Worm (Caenorhabditis elegans) whole organism, young adult: ENCODE measurements around the gene unc-6.
A peak's percentile ranks its signal among the peaks of the same experiment; 100 is the strongest.

Experiments
- B0019.2 ChIP-seq: fragments of 200-800 bp; sonication (Bioruptor generic); conservative IDR thresholded peaks from 2 replicates; pipeline ENCODE4 v1.3.6; 2022; ENCODE audit warnings: missing genetic modification reagents, missing genetic modification characterization, missing compliant biosample characterization
- B0035.1 ChIP-seq: sonication (generic microtip); optimal IDR thresholded peaks from 2 replicates; lab custom pipeline; 2016; ENCODE audit warnings: missing genetic modification characterization, mild to moderate bottlenecking, missing compliant biosample characterization, missing genotype, missing genetic modification reagents
- B0261.1 ChIP-seq: sonication (generic microtip); optimal IDR thresholded peaks from 2 replicates; lab custom pipeline; 2016; ENCODE audit warnings: mild to moderate bottlenecking, missing genetic modification characterization, moderate library complexity, missing compliant biosample characterization
- B0336.3 ChIP-seq: fragments of 200-800 bp; sonication (Bioruptor generic); IDR thresholded peaks from 2 replicates; pipeline ENCODE4 v1.3.6; 2022; ENCODE audit warnings: missing genetic modification characterization, missing compliant biosample characterization
- F22D6.2 ChIP-seq: sonication (generic microtip); optimal IDR thresholded peaks from 2 replicates; lab custom pipeline; 2016; ENCODE audit warnings: mild to moderate bottlenecking, missing genetic modification characterization, missing compliant biosample characterization
- F39B2.1 ChIP-seq: fragments of 200-800 bp; sonication (Bioruptor generic); IDR thresholded peaks from 2 replicates; pipeline ENCODE4 v1.3.6; 2022; ENCODE audit warnings: missing genetic modification reagents, missing genetic modification characterization, missing compliant biosample characterization
- Y53F4B.3 ChIP-seq: fragments of 200-800 bp; sonication (Bioruptor generic); IDR thresholded peaks from 2 replicates; pipeline ENCODE4 v1.3.6; 2022; ENCODE audit warnings: missing genetic modification reagents, missing genetic modification characterization, missing compliant biosample characterization
- Y53G8AR.9 ChIP-seq: fragments of 200-800 bp; sonication (Bioruptor generic); conservative IDR thresholded peaks from 2 replicates; pipeline ENCODE4 v1.3.6; 2022; ENCODE audit warnings: missing genetic modification reagents, missing genetic modification characterization, missing compliant biosample characterization
- Y56A3A.18 ChIP-seq: fragments of 200-800 bp; sonication (Bioruptor generic); IDR thresholded peaks from 2 replicates; pipeline ENCODE4 v1.3.6; 2022; ENCODE audit warnings: missing genetic modification reagents, missing genetic modification characterization, missing compliant biosample characterization
- ZK185.1 ChIP-seq: sonication (generic microtip); optimal IDR thresholded peaks from 2 replicates; lab custom pipeline; 2016; ENCODE audit warnings: mild to moderate bottlenecking, missing genetic modification characterization, missing compliant biosample characterization; ENCODE audit not compliant: poor library complexity, severe bottlenecking
- akir-1 ChIP-seq: fragments of 200-800 bp; sonication (Bioruptor generic); optimal IDR thresholded peaks from 2 replicates; lab custom pipeline; 2018; ENCODE audit warnings: mild to moderate bottlenecking, missing genetic modification characterization, moderate library complexity, missing compliant biosample characterization
- ama-1 ChIP-seq, 3 experiments: fragments of 150-350 bp in 1 of 3; sonication (generic microtip) in 2 of 3; optimal IDR thresholded peaks; 2 replicates each; lab custom pipeline; 2014 to 2018; ENCODE audit warnings: missing biosample characterization in 2 of 3, missing genetic modification characterization in 2 of 3, missing genetic modification reagents in 2 of 3
- aptf-3 ChIP-seq: fragments of 200-800 bp; sonication (Bioruptor generic); IDR thresholded peaks from 2 replicates; pipeline ENCODE4 v1.3.6; 2022; ENCODE audit warnings: missing genetic modification characterization, missing compliant biosample characterization
- ccch-3 ChIP-seq: fragments of 200-800 bp; sonication (Bioruptor generic); optimal IDR thresholded peaks from 2 replicates; lab custom pipeline; 2018; ENCODE audit warnings: mild to moderate bottlenecking, missing genetic modification characterization, missing compliant biosample characterization
- cebp-2 ChIP-seq: fragments of 200-800 bp; sonication (Bioruptor generic); IDR thresholded peaks from 2 replicates; pipeline ENCODE4 v1.3.6; 2022; ENCODE audit warnings: missing genetic modification characterization, missing compliant biosample characterization
- ceh-58 ChIP-seq: fragments of 200-800 bp; sonication (Bioruptor generic); IDR thresholded peaks from 2 replicates; pipeline ENCODE4 v1.3.6; 2022; ENCODE audit warnings: missing genetic modification characterization, missing compliant biosample characterization
- ceh-91 ChIP-seq: fragments of 200-800 bp; sonication (Bioruptor generic); IDR thresholded peaks from 2 replicates; pipeline ENCODE4 v1.3.6; 2022; ENCODE audit warnings: missing genetic modification reagents, missing genetic modification characterization, missing compliant biosample characterization
- chd-7 ChIP-seq: sonication (generic microtip); optimal IDR thresholded peaks from 2 replicates; lab custom pipeline; 2016; ENCODE audit warnings: mild to moderate bottlenecking, missing genetic modification characterization, moderate library complexity, missing compliant biosample characterization
- die-1 ChIP-seq: sonication (generic microtip); optimal IDR thresholded peaks from 2 replicates; lab custom pipeline; 2016; ENCODE audit warnings: missing genotype, mild to moderate bottlenecking, missing genetic modification characterization, missing compliant biosample characterization
- dox-1 ChIP-seq: fragments of 200-800 bp; sonication (Bioruptor generic); IDR thresholded peaks from 2 replicates; pipeline ENCODE4 v1.3.6; 2022; ENCODE audit warnings: missing genetic modification reagents, missing genetic modification characterization, missing compliant biosample characterization
- efl-1 ChIP-seq: fragments of 150-350 bp; optimal IDR thresholded peaks from 2 replicates; lab custom pipeline; 2014; ENCODE audit warnings: missing biosample characterization, missing genetic modification reagents, missing genetic modification characterization
- egl-44 ChIP-seq: fragments of 200-800 bp; sonication (Bioruptor generic); IDR thresholded peaks from 2 replicates; pipeline ENCODE4 v1.3.6; 2022; ENCODE audit warnings: missing genetic modification reagents, missing genetic modification characterization, missing compliant biosample characterization
- gei-17 ChIP-seq: fragments of 200-800 bp; sonication (Bioruptor generic); optimal IDR thresholded peaks from 2 replicates; lab custom pipeline; 2018; ENCODE audit warnings: mild to moderate bottlenecking, missing genetic modification characterization, missing compliant biosample characterization
- hlh-12 ChIP-seq: sonication (generic microtip); optimal IDR thresholded peaks from 2 replicates; lab custom pipeline; 2016; ENCODE audit warnings: missing genetic modification characterization, missing compliant biosample characterization
- hmg-1.2 ChIP-seq: fragments of 200-800 bp; sonication (Bioruptor generic); IDR thresholded peaks from 2 replicates; pipeline ENCODE4 v1.3.6; 2022; ENCODE audit warnings: missing genetic modification reagents, missing genetic modification characterization, missing compliant biosample characterization
- hrde-1 ChIP-seq: sonication (generic microtip); optimal IDR thresholded peaks from 2 replicates; lab custom pipeline; 2016; ENCODE audit warnings: missing genetic modification characterization, mild to moderate bottlenecking, missing compliant biosample characterization, moderate library complexity, missing genotype, missing genetic modification reagents, borderline replicate concordance
- lag-1 ChIP-seq: fragments of 200-800 bp; sonication (Bioruptor generic); IDR thresholded peaks from 2 replicates; pipeline ENCODE4 v1.3.6; 2022; ENCODE audit warnings: missing genetic modification reagents, missing genetic modification characterization, missing compliant biosample characterization
- let-526 ChIP-seq: fragments of 200-800 bp; sonication (Bioruptor generic); IDR thresholded peaks from 2 replicates; pipeline ENCODE4 v1.3.6; 2022; ENCODE audit warnings: missing genetic modification reagents, missing genetic modification characterization, missing compliant biosample characterization
- lsl-1 ChIP-seq: fragments of 200-800 bp; sonication (Bioruptor generic); optimal IDR thresholded peaks from 2 replicates; lab custom pipeline; 2018; ENCODE audit warnings: mild to moderate bottlenecking, missing genetic modification characterization, moderate library complexity, missing compliant biosample characterization
- madf-6 ChIP-seq: fragments of 200-800 bp; sonication (Bioruptor generic); IDR thresholded peaks from 2 replicates; pipeline ENCODE4 v1.3.6; 2022; ENCODE audit warnings: missing genetic modification reagents, missing genetic modification characterization, missing compliant biosample characterization
- madf-8 ChIP-seq: fragments of 200-800 bp; sonication (Bioruptor generic); conservative IDR thresholded peaks from 2 replicates; pipeline ENCODE4 v1.3.6; 2022; ENCODE audit warnings: missing genetic modification reagents, missing genetic modification characterization, missing compliant biosample characterization
- mcd-1 ChIP-seq: fragments of 200-800 bp; sonication (Bioruptor generic); IDR thresholded peaks from 2 replicates; pipeline ENCODE4 v1.3.6; 2022; ENCODE audit warnings: missing genetic modification reagents, missing genetic modification characterization, missing compliant biosample characterization
- nhr-120 ChIP-seq: fragments of 200-800 bp; sonication (Bioruptor generic); IDR thresholded peaks from 2 replicates; pipeline ENCODE4 v1.3.6; 2022; ENCODE audit warnings: missing genetic modification characterization, missing compliant biosample characterization
- nhr-27 ChIP-seq: fragments of 200-800 bp; sonication (Bioruptor generic); optimal IDR thresholded peaks from 2 replicates; lab custom pipeline; 2018; ENCODE audit warnings: mild to moderate bottlenecking, missing genetic modification characterization, moderate library complexity, missing compliant biosample characterization
- nhr-90 ChIP-seq: sonication (generic microtip); optimal IDR thresholded peaks from 2 replicates; lab custom pipeline; 2016; ENCODE audit warnings: missing genotype, mild to moderate bottlenecking, missing genetic modification characterization, missing compliant biosample characterization
- pha-4 ChIP-seq: fragments of 150-350 bp; sonication (generic microtip); optimal IDR thresholded peaks from 2 replicates; lab custom pipeline; 2014; ENCODE audit warnings: missing biosample characterization, missing genetic modification reagents, missing genetic modification characterization
- rec-8 ChIP-seq, 2 experiments: sonication (generic microtip); optimal IDR thresholded peaks; 2 replicates each; lab custom pipeline; 2016; ENCODE audit warnings: mild to moderate bottlenecking in 2 of 2, missing genetic modification characterization in 2 of 2, missing genetic modification reagents in 2 of 2, missing genotype in 2 of 2, missing biosample characterization in 1 of 2, missing compliant biosample characterization in 1 of 2, moderate library complexity in 1 of 2
- snpc-1.3 ChIP-seq: sonication (generic microtip); optimal IDR thresholded peaks from 2 replicates; lab custom pipeline; 2017; ENCODE audit warnings: missing genetic modification characterization, mild to moderate bottlenecking, missing compliant biosample characterization, antibody characterized with exemption, moderate library complexity, missing genotype, missing genetic modification reagents; ENCODE audit not compliant: insufficient read depth
- snpc-3.4 ChIP-seq: sonication (generic microtip); optimal IDR thresholded peaks from 2 replicates; lab custom pipeline; 2017; ENCODE audit warnings: missing genetic modification characterization, mild to moderate bottlenecking, missing compliant biosample characterization, antibody characterized with exemption, moderate library complexity, missing genotype, missing genetic modification reagents
- somi-1 ChIP-seq: fragments of 200-800 bp; sonication (Bioruptor generic); optimal IDR thresholded peaks from 2 replicates; lab custom pipeline; 2018; ENCODE audit warnings: mild to moderate bottlenecking, missing genetic modification characterization, missing compliant biosample characterization
- sptf-2 ChIP-seq: fragments of 200-800 bp; sonication (Bioruptor generic); optimal IDR thresholded peaks from 2 replicates; lab custom pipeline; 2018; ENCODE audit warnings: mild to moderate bottlenecking, missing genetic modification characterization, missing compliant biosample characterization
- tbp1 ChIP-seq: fragments of 200-800 bp; sonication (Bioruptor generic); optimal IDR thresholded peaks from 2 replicates; lab custom pipeline; 2018; ENCODE audit warnings: mild to moderate bottlenecking, missing genetic modification characterization, missing compliant biosample characterization
- tlf-1 ChIP-seq: fragments of 200-800 bp; sonication (Bioruptor generic); optimal IDR thresholded peaks from 2 replicates; lab custom pipeline; 2018; ENCODE audit warnings: mild to moderate bottlenecking, missing genetic modification characterization, missing compliant biosample characterization
- xnd-1 ChIP-seq: sonication (generic microtip); optimal IDR thresholded peaks from 2 replicates; lab custom pipeline; 2016; ENCODE audit warnings: missing genotype, missing genetic modification reagents, missing genetic modification characterization, missing compliant biosample characterization
- ztf-25 ChIP-seq: fragments of 200-800 bp; sonication (Bioruptor generic); IDR thresholded peaks from 2 replicates; pipeline ENCODE4 v1.3.6; 2022; ENCODE audit warnings: missing genetic modification reagents, missing genetic modification characterization, missing compliant biosample characterization

unc-6 gene

ce11 chrX:6901078-6901477 lies 11.6 kb downstream of the unc-6 start, which contains the start of gene pes-23:
Gene pes-23 (plus strand): TSS chrX:6901378.
- TF ChIP-seq F22D6.2 (tag; lab: Kevin White, UChicago): no peak
- TF ChIP-seq madf-8 (GFP tag; lab: Robert Waterston, UW): no peak
- no peak for TF ChIP-seq xnd-1 (tag; lab: Kevin White, UChicago)
- no peak for TF ChIP-seq B0035.1
- no peak for TF ChIP-seq die-1 (tag; lab: Kevin White, UChicago)
- TF ChIP-seq F39B2.1 (GFP tag; lab: Robert Waterston, UW): no peak

- peak; percentile 88 for TF ChIP-seq dox-1 (GFP tag; lab: Robert Waterston, UW)
- TF ChIP-seq snpc-1.3 (tag; lab: Kevin White, UChicago): peak; percentile 44
- no peak for TF ChIP-seq lag-1 (GFP tag; lab: Robert Waterston, UW)
- TF ChIP-seq ceh-91 (GFP tag; lab: Robert Waterston, UW): no peak
- TF ChIP-seq hrde-1 (tag; lab: Kevin White, UChicago): peak; percentile 71
- no peak for TF ChIP-seq akir-1 (GFP tag; lab: Kevin White, UChicago)
- no peak for TF ChIP-seq madf-6 (GFP tag; lab: Robert Waterston, UW)
- 0 out of 2 replicates have a peak, but pooled peaks have one; percentile 7 for TF ChIP-seq B0019.2 (GFP tag; lab: Robert Waterston, UW)
- TF ChIP-seq pha-4 (tag; lab: Kevin White, UChicago): no peak
- TF ChIP-seq let-526: no peak
- TF ChIP-seq snpc-3.4: peak; percentile 42
- TF ChIP-seq egl-44 (GFP tag; lab: Robert Waterston, UW): 0 out of 2 replicates have a peak, but pooled peaks have one; percentile 72
- TF ChIP-seq nhr-90 (tag; lab: Kevin White, UChicago): peak; percentile 82
- peak; percentile 46 for TF ChIP-seq hlh-12 (tag; lab: Kevin White, UChicago)
- TF ChIP-seq sptf-2: peak; percentile 37
- TF ChIP-seq aptf-3 (GFP tag; lab: Robert Waterston, UW): 0 out of 2 replicates have a peak, but pooled peaks have one; percentile 49
- TF ChIP-seq ztf-25 (GFP tag; lab: Robert Waterston, UW): 0 out of 2 replicates have a peak, but pooled peaks have one; percentile 67
- no peak for TF ChIP-seq efl-1 (GFP tag; lab: Kevin White, UChicago)
- TF ChIP-seq Y53G8AR.9 (GFP tag; lab: Robert Waterston, UW): peak; percentile 47; the same call in 1 of the 2 replicates
- no peak for TF ChIP-seq nhr-27
- TF ChIP-seq ZK185.1 (tag; lab: Kevin White, UChicago): peak; percentile 80
- TF ChIP-seq die-1 (tag; lab: Kevin White, UChicago): peak; percentile 88
- TF ChIP-seq ceh-58 (GFP tag; lab: Robert Waterston, UW): no peak
- TF ChIP-seq tlf-1 (GFP tag; lab: Kevin White, UChicago): peak; percentile 12
- peak; percentile 80 for TF ChIP-seq hmg-1.2 (GFP tag; lab: Robert Waterston, UW)
- TF ChIP-seq cebp-2 (GFP tag; lab: Robert Waterston, UW): no peak
- TF ChIP-seq gei-17 (GFP tag; lab: Kevin White, UChicago): peak; percentile 48
- peak; percentile 90 for TF ChIP-seq Y56A3A.18 (GFP tag; lab: Robert Waterston, UW)
- TF ChIP-seq lsl-1: no peak
- no peak for TF ChIP-seq ama-1 (optimal IDR thresholded peaks at IDR 0.05; lab: Kevin White, UChicago)
- TF ChIP-seq ama-1 (GFP tag; optimal IDR thresholded peaks at IDR 0.05; lab: Kevin White, UChicago): peak; percentile 42 to 73
- TF ChIP-seq Y53F4B.3 (GFP tag; lab: Robert Waterston, UW): 0 out of 2 replicates have a peak, but pooled peaks have one; percentile 39
- no peak for TF ChIP-seq B0336.3
- TF ChIP-seq chd-7 (tag; lab: Kevin White, UChicago): peak; percentile 73
- peak; percentile 95 for TF ChIP-seq tbp1
- TF ChIP-seq rec-8 (tag; optimal IDR thresholded peaks at IDR 0.05; lab: Kevin White, UChicago): peak; percentile 58 to 78
- TF ChIP-seq nhr-120 (GFP tag; lab: Robert Waterston, UW): no peak
- TF ChIP-seq somi-1 (GFP tag; lab: Kevin White, UChicago): peak; percentile 47
- TF ChIP-seq mcd-1: 0 out of 2 replicates have a peak, but pooled peaks have one; percentile 48
- peak; percentile 93 for TF ChIP-seq B0261.1
- TF ChIP-seq B0035.1: peak; percentile 4
- no peak for TF ChIP-seq ccch-3 (GFP tag; lab: Kevin White, UChicago)
These were observed 13.5 kb downstream of the unc-6 start for ce11 chrX:6902958-6903357.
